Worm (Caenorhabditis elegans) whole organism, midembryonic: ENCODE data around the gene srxa-2.

ENCODE experiments used
- T22C8.4 ChIP-seq: fragments of 200-800 bp; sonication (Bioruptor generic); IDR thresholded peaks from 2 replicates; pipeline ENCODE4 v1.3.6; 2022; ENCODE audit warnings: missing genetic modification characterization, missing compliant biosample characterization
- cog-1 ChIP-seq: sonication (generic microtip); optimal IDR thresholded peaks from 2 replicates; lab custom pipeline; 2016; ENCODE audit warnings: missing genetic modification characterization, missing compliant biosample characterization
- flt-1 ChIP-seq: fragments of 200-800 bp; sonication (Bioruptor generic); IDR thresholded peaks from 2 replicates; pipeline ENCODE4 v1.3.6; 2022; ENCODE audit warnings: missing genetic modification characterization, missing compliant biosample characterization
- klf-2 ChIP-seq: fragments of 200-800 bp; sonication (Bioruptor generic); conservative IDR thresholded peaks from 2 replicates; pipeline ENCODE4 v1.3.6; 2022; ENCODE audit warnings: missing genetic modification reagents, missing genetic modification characterization, missing compliant biosample characterization
- med-1 ChIP-seq: sonication (generic microtip); optimal IDR thresholded peaks from 2 replicates; lab custom pipeline; 2017; ENCODE audit warnings: missing genetic modification characterization, mild to moderate bottlenecking, missing compliant biosample characterization, antibody characterized with exemption, missing genetic modification reagents; ENCODE audit not compliant: insufficient read depth
- tab-1 ChIP-seq: fragments of 200-800 bp; sonication (Bioruptor generic); IDR thresholded peaks from 2 replicates; pipeline ENCODE4 v1.3.6; 2022; ENCODE audit warnings: missing genetic modification characterization, missing compliant biosample characterization
- ztf-23 ChIP-seq: fragments of 200-800 bp; sonication (Bioruptor generic); IDR thresholded peaks from 2 replicates; pipeline ENCODE4 v1.3.6; 2022; ENCODE audit warnings: missing genetic modification reagents, missing genetic modification characterization, missing compliant biosample characterization
- ztf-29 ChIP-seq: fragments of 200-800 bp; sonication (Bioruptor generic); IDR thresholded peaks from 2 replicates; pipeline ENCODE4 v1.3.6; 2022; ENCODE audit warnings: missing genetic modification reagents, missing genetic modification characterization, missing compliant biosample characterization

- no peak for TF ChIP-seq ztf-29 (GFP tag; lab: Robert Waterston, UW)
- 0 out of 2 replicates have a peak, but pooled peaks have one; percentile 15 for TF ChIP-seq flt-1
- TF ChIP-seq T22C8.4 (GFP tag; lab: Robert Waterston, UW) = no peak
- no peak for TF ChIP-seq tab-1
- TF ChIP-seq ztf-23 = no peak
- no peak for TF ChIP-seq cog-1
- TF ChIP-seq med-1 (GFP tag; lab: Kevin White, UChicago) = no peak
- TF ChIP-seq klf-2 (GFP tag; lab: Robert Waterston, UW) = no peak
Measured at ce11 chrIV:9464345-9464783, 41.2 kb downstream of the srxa-2 start.
